Fruit fly (Drosophila melanogaster): ENCODE data around the gene Bin1.

Gene Bin1

DNA sequence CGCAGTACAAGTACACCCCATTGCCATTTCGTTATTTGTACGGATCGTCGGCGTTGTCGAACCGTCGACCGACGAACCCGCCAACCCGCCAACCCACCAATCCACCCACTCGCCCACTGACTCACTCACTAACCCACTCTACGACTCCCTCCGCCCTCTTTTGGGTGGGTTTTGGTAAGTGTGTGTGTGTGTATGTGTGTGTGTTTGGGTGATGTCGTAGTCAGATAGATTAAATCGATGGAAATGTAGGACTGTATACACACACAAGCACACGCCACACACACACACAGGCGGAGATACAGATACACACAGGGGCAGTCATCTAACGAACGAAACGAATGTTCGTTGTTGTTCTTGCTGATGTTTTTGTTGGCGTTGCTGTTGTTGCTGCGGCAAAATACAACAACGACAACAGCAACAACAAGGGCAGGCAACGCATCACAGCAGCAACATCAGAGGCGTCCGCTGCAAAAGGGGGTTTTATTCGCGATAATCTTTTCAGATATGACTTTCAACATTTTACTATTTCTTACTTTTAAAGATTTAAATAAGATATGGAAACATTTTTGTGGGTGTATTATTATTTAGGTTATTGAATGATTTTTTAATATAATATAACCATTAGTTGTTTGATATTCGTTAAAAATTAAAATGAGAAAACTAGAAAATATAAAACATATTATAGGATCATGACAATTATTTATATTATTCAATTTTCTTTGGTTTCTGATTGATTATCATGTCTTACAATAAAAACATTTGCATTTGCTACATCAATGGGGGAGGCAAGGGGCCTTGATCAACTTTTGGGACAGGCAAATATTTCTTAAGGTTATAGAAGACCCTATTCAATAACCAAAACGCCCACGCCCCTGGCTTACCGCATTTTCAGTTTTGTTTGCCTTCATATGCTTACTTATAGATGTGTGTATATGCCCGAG is 32.3 kb upstream of the Bin1 start (continued):
- TF ChIP-seq Lhr (GFP tag; optimal IDR thresholded peaks at IDR 0.05), result peak; percentile 9
- TF ChIP-seq CG14860 (GFP tag; IDR thresholded peaks at IDR 0.05; ENCODE audit: partially characterized antibody), result no peak
- TF ChIP-seq da (GFP tag; optimal IDR thresholded peaks at IDR 0.05), result no peak
- peak; percentile 83 for TF ChIP-seq CG12769 (tag; optimal IDR thresholded peaks at IDR 0.05)
- peak; percentile 64 for TF ChIP-seq Rx (GFP tag; IDR thresholded peaks at IDR 0.05)
- peak; percentile 9 for TF ChIP-seq CG10565 (GFP tag; optimal IDR thresholded peaks at IDR 0.05)
- TF ChIP-seq Oli (tag; optimal IDR thresholded peaks at IDR 0.05), result peak; percentile 98
- TF ChIP-seq CG2712 (tag; optimal IDR thresholded peaks at IDR 0.05), result peak; percentile 95
- peak; percentile 73 for TF ChIP-seq CG5245 (GFP tag; optimal IDR thresholded peaks at IDR 0.05)
- TF ChIP-seq fd64A (GFP tag; optimal IDR thresholded peaks at IDR 0.05), result no peak
- TF ChIP-seq CG18262 (tag; optimal IDR thresholded peaks at IDR 0.05), result peak; percentile 99
- TF ChIP-seq Vsx1 (GFP tag; optimal IDR thresholded peaks at IDR 0.05), result peak; percentile 86
- TF ChIP-seq z (GFP tag; IDR thresholded peaks at IDR 0.05), result no peak; the same call in 2 of the 3 replicates
- peak; percentile 91 for TF ChIP-seq Nf-YC (tag; optimal IDR thresholded peaks at IDR 0.05)
- peak; percentile 53 for TF ChIP-seq B-H2 (GFP tag; optimal IDR thresholded peaks at IDR 0.05)
- TF ChIP-seq Opbp (GFP tag; IDR thresholded peaks at IDR 0.05; ENCODE audit: partially characterized antibody), result no peak
- TF ChIP-seq CG12236 (GFP tag; optimal IDR thresholded peaks at IDR 0.05), result no peak
- no peak; the same call in 1 of the 2 replicates for TF ChIP-seq Dip2 (GFP tag; IDR thresholded peaks at IDR 0.05)
- peak; percentile 70 for TF ChIP-seq trem (tag; optimal IDR thresholded peaks at IDR 0.05)
- peak; percentile 69 for TF ChIP-seq zfh1 (GFP tag; IDR thresholded peaks at IDR 0.05)
- TF ChIP-seq CG7556 (GFP tag; optimal IDR thresholded peaks at IDR 0.05), result peak; percentile 99
- peak; percentile 96 for TF ChIP-seq Ssrp (tag; optimal IDR thresholded peaks at IDR 0.05)
- TF ChIP-seq CG13894 (tag; optimal IDR thresholded peaks at IDR 0.05), result peak; percentile 72
- TF ChIP-seq CG33557 (GFP tag; optimal IDR thresholded peaks at IDR 0.05), result peak; percentile 94
- TF ChIP-seq CG17359 (tag; optimal IDR thresholded peaks at IDR 0.05), result peak; percentile 75
- TF ChIP-seq CG1233 (GFP tag; optimal IDR thresholded peaks at IDR 0.05), result peak; percentile 96
- TF ChIP-seq az2 (GFP tag; optimal IDR thresholded peaks at IDR 0.05), result peak; percentile 87
- TF ChIP-seq pfk (GFP tag; optimal IDR thresholded peaks at IDR 0.05), result no peak
- peak; percentile 98 for TF ChIP-seq CG9727 (GFP tag; optimal IDR thresholded peaks at IDR 0.05)
- TF ChIP-seq Med (GFP tag), result peak; percentile 21
- TF ChIP-seq CG7786 (GFP tag; optimal IDR thresholded peaks at IDR 0.05), result no peak
- TF ChIP-seq inv (GFP tag; IDR thresholded peaks at IDR 0.05; ENCODE audit: partially characterized antibody), result no peak
- peak; percentile 37; the same call in 1 of the 2 replicates for TF ChIP-seq ssp (GFP tag; IDR thresholded peaks at IDR 0.05)
- peak; percentile 63 for TF ChIP-seq CG7271 (tag; optimal IDR thresholded peaks at IDR 0.05)
- peak in 2 of 3 experiments; percentile 22 to 100 for TF ChIP-seq lola (GFP tag; optimal IDR thresholded peaks at IDR 0.05)
- peak; percentile 92 for TF ChIP-seq Asciz (GFP tag; optimal IDR thresholded peaks at IDR 0.05)
- peak; percentile 90 for TF ChIP-seq caup (GFP tag; optimal IDR thresholded peaks at IDR 0.05; ENCODE audit: severe bottlenecking)
- peak; percentile 28 for TF ChIP-seq oc (tag; optimal IDR thresholded peaks at IDR 0.05)
- TF ChIP-seq CG17829 (tag; optimal IDR thresholded peaks at IDR 0.05), result peak; percentile 94
- peak; percentile 35 for TF ChIP-seq Lpt (GFP tag; optimal IDR thresholded peaks at IDR 0.05)
- peak; percentile 65 for TF ChIP-seq Kr (GFP tag; optimal IDR thresholded peaks at IDR 0.05)
- peak; percentile 67 for TF ChIP-seq CG18011 (GFP tag; optimal IDR thresholded peaks at IDR 0.05)
- TF ChIP-seq sqz (GFP tag; optimal IDR thresholded peaks at IDR 0.05), result peak; percentile 92
- TF ChIP-seq sna (GFP tag; IDR thresholded peaks at IDR 0.05; ENCODE audit: partially characterized antibody), result 0 out of 2 replicates have a peak, but pooled peaks have one; percentile 16
- peak; percentile 64 for TF ChIP-seq Drgx (GFP tag; IDR thresholded peaks at IDR 0.05)
- TF ChIP-seq NK7.1 (GFP tag; optimal IDR thresholded peaks at IDR 0.05), result peak; percentile 26
